Fruit fly (Drosophila melanogaster): ENCODE results near the gene CG43844.
A peak's percentile ranks its signal among the peaks of the same experiment; 100 is the strongest.

CG43844 gene

dm6 chr3R:21935191-21935590 lies 45.9 kb downstream of the CG43844 start:
- TF ChIP-seq CG16779 (tag; optimal IDR thresholded peaks at IDR 0.05), result peak; percentile 5
- peak; percentile 6 for TF ChIP-seq CG8319 (GFP tag; optimal IDR thresholded peaks at IDR 0.05)
- TF ChIP-seq CG11762 (GFP tag; optimal IDR thresholded peaks at IDR 0.05; ENCODE audit: insufficient read depth), result no peak
- peak; percentile 71 for TF ChIP-seq Ets96B (tag; optimal IDR thresholded peaks at IDR 0.05)
- peak; percentile 12 for TF ChIP-seq CG11902 (GFP tag; optimal IDR thresholded peaks at IDR 0.05)
- TF ChIP-seq eg (GFP tag; IDR thresholded peaks at IDR 0.05), result peak; percentile 61; the same call in 1 of the 3 replicates
- peak; percentile 47 for TF ChIP-seq net (GFP tag; optimal IDR thresholded peaks at IDR 0.05)
- TF ChIP-seq OdsH (GFP tag; optimal IDR thresholded peaks at IDR 0.05), result peak; percentile 61
- TF ChIP-seq CG3919 (GFP tag; optimal IDR thresholded peaks at IDR 0.05), result peak; percentile 62
- TF ChIP-seq fkh (GFP tag; optimal IDR thresholded peaks at IDR 0.05), result no peak
- peak; percentile 64 for TF ChIP-seq achi (GFP tag; optimal IDR thresholded peaks at IDR 0.05)
- TF ChIP-seq Hr38 (GFP tag; optimal IDR thresholded peaks at IDR 0.05), result no peak
- TF ChIP-seq Lpt (GFP tag; optimal IDR thresholded peaks at IDR 0.05), result no peak
- TF ChIP-seq acj6 (GFP tag; optimal IDR thresholded peaks at IDR 0.05), result peak; percentile 61
- TF ChIP-seq CG15336 (GFP tag; IDR thresholded peaks at IDR 0.05), result 0 out of 2 replicates have a peak, but pooled peaks have one; percentile 32
- peak; percentile 32 to 44 for TF ChIP-seq ss (GFP tag; optimal IDR thresholded peaks at IDR 0.05)
- TF ChIP-seq CG9139 (GFP tag; optimal IDR thresholded peaks at IDR 0.05), result peak; percentile 27
- peak; percentile 61 for TF ChIP-seq dsx (GFP tag; optimal IDR thresholded peaks at IDR 0.05; ENCODE audit: poor library complexity, severe bottlenecking)
- peak; percentile 36 for TF ChIP-seq CG8632 (GFP tag; optimal IDR thresholded peaks at IDR 0.05)
- peak; percentile 59 for TF ChIP-seq spab (GFP tag; optimal IDR thresholded peaks at IDR 0.05)
- peak; percentile 54 for TF ChIP-seq CG31627 (GFP tag; optimal IDR thresholded peaks at IDR 0.05)
- TF ChIP-seq CG11294 (GFP tag; IDR thresholded peaks at IDR 0.05), result no peak
- peak; percentile 72 for TF ChIP-seq CG10631 (GFP tag; optimal IDR thresholded peaks at IDR 0.05)
- no peak for TF ChIP-seq Blimp-1 (GFP tag; optimal IDR thresholded peaks at IDR 0.05)
- peak; percentile 91 for TF ChIP-seq Eip78C (GFP tag)
- peak; percentile 43 for TF ChIP-seq Hr4 (GFP tag; optimal IDR thresholded peaks at IDR 0.05)
- peak; percentile 65 for TF ChIP-seq CG6808 (GFP tag; optimal IDR thresholded peaks at IDR 0.05)
- TF ChIP-seq CG6276 (GFP tag; optimal IDR thresholded peaks at IDR 0.05), result no peak
- TF ChIP-seq cyc (GFP tag; optimal IDR thresholded peaks at IDR 0.05), result peak; percentile 60
- TF ChIP-seq lz (GFP tag; optimal IDR thresholded peaks at IDR 0.05), result peak; percentile 70
- peak; percentile 16 for TF ChIP-seq vri (GFP tag; optimal IDR thresholded peaks at IDR 0.05)
- peak; percentile 49 for TF ChIP-seq topi (GFP tag; optimal IDR thresholded peaks at IDR 0.05)
- peak; percentile 44 for TF ChIP-seq Sox102F (GFP tag; optimal IDR thresholded peaks at IDR 0.05)
- TF ChIP-seq CG6854 (GFP tag; optimal IDR thresholded peaks at IDR 0.05), result no peak
- peak; percentile 44 for TF ChIP-seq CG6792 (GFP tag; optimal IDR thresholded peaks at IDR 0.05)
- TF ChIP-seq svp (GFP tag), result peak; percentile 75
- TF ChIP-seq Hr39 (GFP tag; optimal IDR thresholded peaks at IDR 0.05), result peak; percentile 60
- TF ChIP-seq CG8119 (GFP tag; IDR thresholded peaks at IDR 0.05), result 0 out of 3 replicates have a peak, but pooled peaks have one; percentile 37
- TF ChIP-seq fd85E (GFP tag; optimal IDR thresholded peaks at IDR 0.05), result no peak
- no peak for TF ChIP-seq CG4318 (GFP tag; optimal IDR thresholded peaks at IDR 0.05)
- peak; percentile 70 for TF ChIP-seq CG3032 (tag; optimal IDR thresholded peaks at IDR 0.05)
- TF ChIP-seq Gug (GFP tag; IDR thresholded peaks at IDR 0.05), result no peak
- peak; percentile 73 for TF ChIP-seq CG10669 (GFP tag; optimal IDR thresholded peaks at IDR 0.05)
- peak; percentile 60 for TF ChIP-seq esn (GFP tag; optimal IDR thresholded peaks at IDR 0.05)
- TF ChIP-seq CG1621 (tag; optimal IDR thresholded peaks at IDR 0.05), result peak; percentile 61
- TF ChIP-seq pdm3 (GFP tag; optimal IDR thresholded peaks at IDR 0.05), result peak; percentile 59
- peak; percentile 69 for TF ChIP-seq Eip75B (GFP tag; optimal IDR thresholded peaks at IDR 0.05)
- TF ChIP-seq Ets21C (GFP tag; optimal IDR thresholded peaks at IDR 0.05), result peak; percentile 25
- peak; percentile 26 for TF ChIP-seq CG7368 (GFP tag; optimal IDR thresholded peaks at IDR 0.05)
- peak; percentile 59; the same call in 2 of the 3 replicates for TF ChIP-seq CG6163 (GFP tag; IDR thresholded peaks at IDR 0.05)
- peak; percentile 58 for TF ChIP-seq Sox14 (GFP tag; optimal IDR thresholded peaks at IDR 0.05)
- no peak for TF ChIP-seq CG34406 (GFP tag; optimal IDR thresholded peaks at IDR 0.05)

Measured in whole organism, prepupa.